Fruit fly (Drosophila melanogaster) whole organism, adult: ENCODE results near the gene CG31415.

Experiments used
- CG11617 ChIP-seq: fragments of 200-800 bp; sonication (Bioruptor generic); optimal IDR thresholded peaks from 2 replicates; lab custom pipeline; 2017; ENCODE audit warnings: mild to moderate bottlenecking, missing biosample characterization, missing genetic modification reagents, missing genetic modification characterization
- CG12768 ChIP-seq: fragments of 200-800 bp; sonication (Bioruptor generic); optimal IDR thresholded peaks from 2 replicates; lab custom pipeline; 2017; ENCODE audit warnings: missing biosample characterization, missing genetic modification characterization, mild to moderate bottlenecking, moderate library complexity, missing genetic modification reagents
- CG14711 ChIP-seq: fragments of 200-800 bp; sonication (Bioruptor generic); optimal IDR thresholded peaks from 2 replicates; lab custom pipeline; 2018; ENCODE audit warnings: missing biosample characterization, mild to moderate bottlenecking, missing genetic modification characterization, moderate library complexity
- CG1620 ChIP-seq: fragments of 200-800 bp; sonication (Bioruptor generic); optimal IDR thresholded peaks from 2 replicates; lab custom pipeline; 2016; ENCODE audit warnings: missing biosample characterization, missing genetic modification characterization
- CG33017 ChIP-seq: fragments of 200-800 bp; sonication (Bioruptor generic); optimal IDR thresholded peaks from 2 replicates; lab custom pipeline; 2018; ENCODE audit warnings: missing biosample characterization, mild to moderate bottlenecking, missing genetic modification characterization, moderate library complexity
- CG5204 ChIP-seq: fragments of 200-800 bp; sonication (Bioruptor generic); optimal IDR thresholded peaks from 2 replicates; lab custom pipeline; 2016; ENCODE audit warnings: missing biosample characterization, missing genetic modification characterization
- CG7045 ChIP-seq: fragments of 200-800 bp; sonication (Bioruptor generic); optimal IDR thresholded peaks from 2 replicates; lab custom pipeline; 2017; ENCODE audit warnings: missing biosample characterization, mild to moderate bottlenecking, missing genetic modification characterization
- CG7101 ChIP-seq: fragments of 200-800 bp; sonication (Bioruptor generic); optimal IDR thresholded peaks from 2 replicates; lab custom pipeline; 2018; ENCODE audit warnings: missing biosample characterization, mild to moderate bottlenecking, missing genetic modification characterization, moderate library complexity
- Clk ChIP-seq: fragments of 200-800 bp; sonication (Bioruptor generic); optimal IDR thresholded peaks from 2 replicates; lab custom pipeline; 2017; ENCODE audit warnings: missing biosample characterization, missing genetic modification characterization
- Crg-1 ChIP-seq: fragments of 200-800 bp; sonication (Bioruptor generic); optimal IDR thresholded peaks from 2 replicates; lab custom pipeline; 2016; ENCODE audit warnings: missing biosample characterization, missing genetic modification characterization
- Hr96 ChIP-seq: fragments of 200-800 bp; sonication (Bioruptor generic); optimal IDR thresholded peaks from 2 replicates; lab custom pipeline; 2016; ENCODE audit warnings: missing biosample characterization, missing genetic modification characterization
- Mnt ChIP-seq: fragments of 200-800 bp; sonication (Bioruptor generic); optimal IDR thresholded peaks from 2 replicates; lab custom pipeline; 2016; ENCODE audit warnings: missing biosample characterization, mild to moderate bottlenecking, missing genetic modification characterization
- bab1 ChIP-seq: fragments of 200-800 bp; sonication (Bioruptor generic); optimal IDR thresholded peaks from 3 replicates; lab custom pipeline; 2019; ENCODE audit warnings: missing biosample characterization, mild to moderate bottlenecking, missing genetic modification characterization, moderate library complexity
- cic ChIP-seq: fragments of 200-800 bp; sonication (Bioruptor generic); optimal IDR thresholded peaks from 2 replicates; lab custom pipeline; 2017; ENCODE audit warnings: missing biosample characterization, mild to moderate bottlenecking, missing genetic modification characterization, moderate library complexity
- cnc ChIP-seq, 2 experiments: fragments of >200 bp; optimal IDR thresholded peaks; 2 replicates each; lab custom pipeline; 2017
- kay ChIP-seq: fragments of 200-800 bp; sonication (Bioruptor generic); peaks from one replicate; lab custom pipeline; 2016; ENCODE audit warnings: missing biosample characterization, missing genetic modification characterization, borderline replicate concordance
- ovo ChIP-seq: fragments of 200-800 bp; sonication (Bioruptor generic); optimal IDR thresholded peaks from 2 replicates; lab custom pipeline; 2016; ENCODE audit warnings: missing biosample characterization, missing genetic modification characterization
- pad ChIP-seq: fragments of 200-800 bp; sonication (Bioruptor generic); optimal IDR thresholded peaks from 3 replicates; lab custom pipeline; 2017; ENCODE audit warnings: missing biosample characterization, missing genetic modification characterization, mild to moderate bottlenecking, moderate library complexity, missing genetic modification reagents
- tj ChIP-seq: fragments of 200-800 bp; sonication (Bioruptor generic); optimal IDR thresholded peaks from 3 replicates; lab custom pipeline; 2017; ENCODE audit warnings: missing biosample characterization, mild to moderate bottlenecking, missing genetic modification characterization, moderate library complexity
- toe ChIP-seq: fragments of 200-800 bp; sonication (Bioruptor generic); optimal IDR thresholded peaks from 2 replicates; lab custom pipeline; 2016; ENCODE audit warnings: missing biosample characterization, missing genetic modification characterization

The CG31415 gene

dm6 chr3R:9747272-9747874, 4.1 kb downstream of the CG31415 start, which contains the start of gene CG12948:
Gene CG12948 (minus strand): TSS chr3R:9747744.
- TF ChIP-seq cnc (optimal IDR thresholded peaks at IDR 0.05; lab: Kevin White, UChicago) (no peak), CG7045 (GFP tag; lab: Kevin White, UChicago) (peak; percentile 27), cic (GFP tag; lab: Kevin White, UChicago) (peak; percentile 9), bab1 (GFP tag; lab: Kevin White, UChicago) (peak; percentile 68), CG7101 (tag; lab: Kevin White, UChicago) (peak; percentile 77), toe (GFP tag; lab: Kevin White, UChicago) (no peak), Mnt (GFP tag; lab: Kevin White, UChicago) (peak; percentile 61), CG12768 (GFP tag; lab: Kevin White, UChicago) (peak; percentile 36), Hr96 (GFP tag; lab: Kevin White, UChicago) (no peak), kay (no peak), CG11617 (GFP tag; lab: Kevin White, UChicago) (peak; percentile 61), tj (peak; percentile 43), CG33017 (tag; lab: Kevin White, UChicago) (peak; percentile 64), Crg-1 (GFP tag; lab: Kevin White, UChicago) (peak; percentile 43), pad (GFP tag; lab: Kevin White, UChicago) (peak; percentile 40), CG5204 (no peak), CG1620 (GFP tag; lab: Kevin White, UChicago) (peak; percentile 65), ovo (GFP tag; lab: Kevin White, UChicago) (no peak), Clk (GFP tag; lab: Kevin White, UChicago) (no peak), CG14711 (tag; lab: Kevin White, UChicago) (peak; percentile 63)

dm6 chr3R:9747875-9747899, 4.4 kb downstream of the CG31415 start, which contains the start of gene PpD3:
Gene PpD3 (plus strand): TSS chr3R:9747875.
- no peak for TF ChIP-seq pad (GFP tag; lab: Kevin White, UChicago)
- TF ChIP-seq cic (GFP tag; lab: Kevin White, UChicago), result no peak

- TF ChIP-seq bab1 (GFP tag; lab: Kevin White, UChicago), result no peak
- no peak for TF ChIP-seq CG14711 (tag; lab: Kevin White, UChicago)
- TF ChIP-seq CG5204, result no peak
- TF ChIP-seq Crg-1 (GFP tag; lab: Kevin White, UChicago), result no peak
- no peak for TF ChIP-seq Mnt (GFP tag; lab: Kevin White, UChicago)
- TF ChIP-seq toe (GFP tag; lab: Kevin White, UChicago), result no peak
- no peak for TF ChIP-seq tj
- TF ChIP-seq CG11617 (GFP tag; lab: Kevin White, UChicago), result no peak
Measured at dm6 chr3R:9747900-9748663, 4.8 kb downstream of the CG31415 start.

- TF ChIP-seq kay, result no peak
- no peak for TF ChIP-seq CG1620 (GFP tag; lab: Kevin White, UChicago)
- no peak for TF ChIP-seq toe (GFP tag; lab: Kevin White, UChicago)
- no peak for TF ChIP-seq Clk (GFP tag; lab: Kevin White, UChicago)
- no peak for TF ChIP-seq CG12768 (GFP tag; lab: Kevin White, UChicago)
- no peak for TF ChIP-seq CG7101 (tag; lab: Kevin White, UChicago)
- no peak for TF ChIP-seq pad (GFP tag; lab: Kevin White, UChicago)
- no peak for TF ChIP-seq CG33017 (tag; lab: Kevin White, UChicago)
Measured at dm6 chr3R:9754487-9754886, 11.2 kb downstream of the CG31415 start, which contains the start of gene Tti1. Gene Tti1 (minus strand): TSS chr3R:9754686.

dm6 chr3R:9756187-9756586, 12.9 kb downstream of the CG31415 start, which contains the start of the genes Alg12 and Rpt3R:
Gene Alg12 (plus strand): TSS chr3R:9756491.
Gene Rpt3R (minus strand): TSS chr3R:9756510.
- TF ChIP-seq ovo (GFP tag; lab: Kevin White, UChicago) (no peak), Hr96 (GFP tag; lab: Kevin White, UChicago) (no peak), Clk (GFP tag; lab: Kevin White, UChicago) (no peak), Crg-1 (GFP tag; lab: Kevin White, UChicago) (peak; percentile 19), bab1 (GFP tag; lab: Kevin White, UChicago) (peak; percentile 21), CG11617 (GFP tag; lab: Kevin White, UChicago) (peak; percentile 4), CG14711 (tag; lab: Kevin White, UChicago) (peak; percentile 71)

dm6 chr3R:9759360-9760191, 16.3 kb downstream of the CG31415 start, which contains the start of gene Mpi:
Gene Mpi (plus strand): TSS chr3R:9759622.
- TF ChIP-seq bab1 (GFP tag; lab: Kevin White, UChicago) (peak; percentile 70), CG11617 (GFP tag; lab: Kevin White, UChicago) (peak; percentile 50), CG5204 (no peak), CG12768 (GFP tag; lab: Kevin White, UChicago) (peak; percentile 44), CG7045 (GFP tag; lab: Kevin White, UChicago) (no peak), Mnt (GFP tag; lab: Kevin White, UChicago) (peak; percentile 43), CG33017 (tag; lab: Kevin White, UChicago) (peak; percentile 21), CG7101 (tag; lab: Kevin White, UChicago) (peak; percentile 2), cnc (optimal IDR thresholded peaks at IDR 0.05; lab: Kevin White, UChicago) (no peak), tj (peak; percentile 38), CG14711 (tag; lab: Kevin White, UChicago) (no peak), kay (no peak), CG1620 (GFP tag; lab: Kevin White, UChicago) (peak; percentile 23), toe (GFP tag; lab: Kevin White, UChicago) (no peak), Hr96 (GFP tag; lab: Kevin White, UChicago) (no peak), pad (GFP tag; lab: Kevin White, UChicago) (no peak), Crg-1 (GFP tag; lab: Kevin White, UChicago) (no peak), ovo (GFP tag; lab: Kevin White, UChicago) (no peak), cic (GFP tag; lab: Kevin White, UChicago) (peak; percentile 85), Clk (GFP tag; lab: Kevin White, UChicago) (no peak)
